Worm (Caenorhabditis elegans) whole organism, L1 larva: ENCODE measurements around the gene slc-36.5.

ENCODE experiments used
- nhr-12 ChIP-seq: sonication (generic microtip); optimal IDR thresholded peaks from 2 replicates; lab custom pipeline; 2017; ENCODE audit warnings: missing biosample characterization, missing genetic modification characterization
- nhr-76 ChIP-seq: sonication (generic microtip); optimal IDR thresholded peaks from 2 replicates; lab custom pipeline; 2017; ENCODE audit warnings: missing biosample characterization, missing genetic modification characterization
- nhr-90 ChIP-seq: sonication (generic microtip); optimal IDR thresholded peaks from 2 replicates; lab custom pipeline; 2016; ENCODE audit warnings: mild to moderate bottlenecking, missing genetic modification characterization, missing compliant biosample characterization; ENCODE audit not compliant: poor library complexity
- rnt-1 ChIP-seq: sonication (generic microtip); optimal IDR thresholded peaks from 2 replicates; lab custom pipeline; 2016; ENCODE audit warnings: mild to moderate bottlenecking, missing genetic modification characterization, moderate library complexity, missing compliant biosample characterization
- swsn-7 ChIP-seq: sonication (generic microtip); optimal IDR thresholded peaks from 2 replicates; lab custom pipeline; 2016; ENCODE audit warnings: missing genetic modification characterization, missing compliant biosample characterization

Gene slc-36.5

DNA sequence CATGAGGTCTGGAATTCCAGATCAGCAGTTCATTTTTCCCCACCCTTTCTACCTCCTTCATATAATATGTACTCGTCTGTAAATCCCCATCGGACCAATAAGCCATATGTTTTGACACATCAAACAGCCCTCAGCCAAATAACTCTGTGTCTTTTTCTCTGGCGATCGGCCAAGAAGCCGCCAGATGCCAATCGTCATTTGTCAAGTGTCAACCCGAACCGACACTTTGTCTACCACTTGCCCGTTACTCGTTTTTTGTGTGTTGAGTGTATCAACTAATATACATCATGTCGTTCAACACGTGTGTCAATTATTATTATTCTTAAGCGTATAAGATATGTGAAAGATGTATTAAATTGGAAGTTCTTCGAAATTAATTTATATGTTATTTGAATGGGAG is 53.6 kb downstream of the slc-36.5 start (continued):
- TF ChIP-seq nhr-12 (tag; lab: Kevin White, UChicago) (no peak), nhr-90 (tag; lab: Kevin White, UChicago) (no peak), swsn-7 (peak; percentile 22), rnt-1 (tag; lab: Kevin White, UChicago) (peak; percentile 71), nhr-76 (tag; lab: Kevin White, UChicago) (no peak)
